Worm (Caenorhabditis elegans) whole organism, mixed stage, embryonic: Measurements from ENCODE around the gene F40G9.5.
A peak's percentile ranks its signal among the peaks of the same experiment; 100 is the strongest.

ENCODE experiments used
- M03D4.4 ChIP-seq: sonication (generic microtip); optimal IDR thresholded peaks from 2 replicates; lab custom pipeline; 2017; ENCODE audit warnings: mild to moderate bottlenecking, missing genetic modification characterization, missing compliant biosample characterization
- bed-3 ChIP-seq: fragments of 200-800 bp; sonication (Bioruptor generic); optimal IDR thresholded peaks from 3 replicates; lab custom pipeline; 2018; ENCODE audit warnings: mild to moderate bottlenecking, missing genetic modification characterization, moderate library complexity, missing compliant biosample characterization
- blmp-1 ChIP-seq: fragments of 150-350 bp; optimal IDR thresholded peaks from 2 replicates; lab custom pipeline; 2014; ENCODE audit warnings: missing biosample characterization, missing genetic modification characterization
- ceh-39 ChIP-seq: fragments of 150-350 bp; optimal IDR thresholded peaks from 2 replicates; lab custom pipeline; 2014; ENCODE audit warnings: missing biosample characterization, missing genetic modification characterization
- ceh-43 ChIP-seq: fragments of 200-800 bp; sonication (Bioruptor generic); optimal IDR thresholded peaks from 2 replicates; lab custom pipeline; 2018; ENCODE audit warnings: mild to moderate bottlenecking, missing genetic modification characterization, moderate library complexity, missing compliant biosample characterization
- ces-1 ChIP-seq: fragments of 150-350 bp; optimal IDR thresholded peaks from 2 replicates; lab custom pipeline; 2014; ENCODE audit warnings: missing biosample characterization, missing genetic modification reagents, missing genetic modification characterization
- cnd-1 ChIP-seq: fragments of 200-800 bp; sonication (Bioruptor generic); optimal IDR thresholded peaks from 2 replicates; lab custom pipeline; 2018; ENCODE audit warnings: mild to moderate bottlenecking, missing genetic modification characterization, missing compliant biosample characterization
- drap-1 ChIP-seq: fragments of 200-800 bp; sonication (Bioruptor generic); optimal IDR thresholded peaks from 3 replicates; lab custom pipeline; 2018; ENCODE audit warnings: mild to moderate bottlenecking, missing genetic modification characterization, missing compliant biosample characterization
- elt-1 ChIP-seq: sonication (generic microtip); optimal IDR thresholded peaks from 2 replicates; lab custom pipeline; 2017; ENCODE audit warnings: missing genetic modification characterization, mild to moderate bottlenecking, missing compliant biosample characterization, antibody characterized with exemption, moderate library complexity, borderline replicate concordance; ENCODE audit not compliant: insufficient read depth
- elt-3 ChIP-seq: fragments of 150-350 bp; optimal IDR thresholded peaks from 2 replicates; lab custom pipeline; 2014; ENCODE audit warnings: missing biosample characterization, missing genetic modification characterization
- ham-2 ChIP-seq: fragments of 200-800 bp; sonication (Bioruptor generic); optimal IDR thresholded peaks from 2 replicates; lab custom pipeline; 2018; ENCODE audit warnings: mild to moderate bottlenecking, missing genetic modification characterization, missing compliant biosample characterization
- hlh-1 ChIP-seq: fragments of 150-350 bp; optimal IDR thresholded peaks from 2 replicates; lab custom pipeline; 2014; ENCODE audit warnings: missing biosample characterization, missing genetic modification reagents, missing genetic modification characterization
- lin-13 ChIP-seq: fragments of 150-350 bp; optimal IDR thresholded peaks from 2 replicates; lab custom pipeline; 2014; ENCODE audit warnings: missing biosample characterization, missing genetic modification characterization
- lin-32 ChIP-seq: fragments of 200-800 bp; sonication (Bioruptor generic); optimal IDR thresholded peaks from 2 replicates; lab custom pipeline; 2018; ENCODE audit warnings: mild to moderate bottlenecking, missing genetic modification characterization, missing compliant biosample characterization
- lsy-2 ChIP-seq: fragments of 150-350 bp; optimal IDR thresholded peaks from 2 replicates; lab custom pipeline; 2014; ENCODE audit warnings: missing biosample characterization, missing genetic modification characterization
- mab-5 ChIP-seq: fragments of 150-350 bp; optimal IDR thresholded peaks from 2 replicates; lab custom pipeline; 2014; ENCODE audit warnings: missing biosample characterization, missing genetic modification characterization
- mep-1 ChIP-seq: fragments of 150-350 bp; optimal IDR thresholded peaks from 2 replicates; lab custom pipeline; 2017; ENCODE audit warnings: missing biosample characterization, missing genetic modification reagents, missing genetic modification characterization, inconsistent platforms
- mls-2 ChIP-seq: sonication (generic microtip); optimal IDR thresholded peaks from 2 replicates; lab custom pipeline; 2016; ENCODE audit warnings: mild to moderate bottlenecking, missing genetic modification characterization, moderate library complexity, missing compliant biosample characterization
- nhr-12 ChIP-seq: fragments of 150-350 bp; optimal IDR thresholded peaks from 2 replicates; lab custom pipeline; 2014; ENCODE audit warnings: missing biosample characterization, missing genetic modification characterization
- nhr-2 ChIP-seq: fragments of 150-350 bp; optimal IDR thresholded peaks from 2 replicates; lab custom pipeline; 2014; ENCODE audit warnings: missing biosample characterization, missing genetic modification characterization
- nhr-237 ChIP-seq: fragments of 150-350 bp; optimal IDR thresholded peaks from 2 replicates; lab custom pipeline; 2014; ENCODE audit warnings: missing biosample characterization, missing genetic modification characterization
- nhr-76 ChIP-seq: sonication (generic microtip); optimal IDR thresholded peaks from 2 replicates; lab custom pipeline; 2017; ENCODE audit warnings: missing biosample characterization, missing genetic modification characterization
- pha-4 ChIP-seq: fragments of 150-350 bp; optimal IDR thresholded peaks from 2 replicates; lab custom pipeline; 2018; ENCODE audit warnings: missing biosample characterization, missing genetic modification reagents, missing genetic modification characterization
- sem-2 ChIP-seq: fragments of 200-800 bp; sonication (Bioruptor generic); optimal IDR thresholded peaks from 2 replicates; lab custom pipeline; 2018; ENCODE audit warnings: mild to moderate bottlenecking, missing genetic modification characterization, missing compliant biosample characterization
- snpc-4 ChIP-seq: fragments of 150-350 bp; optimal IDR thresholded peaks from 2 replicates; lab custom pipeline; 2014; ENCODE audit warnings: missing biosample characterization, missing genetic modification characterization
- sptf-1 ChIP-seq: sonication (generic microtip); optimal IDR thresholded peaks from 2 replicates; lab custom pipeline; 2017; ENCODE audit warnings: mild to moderate bottlenecking, missing genetic modification characterization, moderate library complexity, missing compliant biosample characterization
- tbx-8 ChIP-seq: fragments of 200-800 bp; sonication (Bioruptor generic); optimal IDR thresholded peaks from 2 replicates; lab custom pipeline; 2018; ENCODE audit warnings: mild to moderate bottlenecking, missing genetic modification characterization, moderate library complexity, missing compliant biosample characterization
- unc-120 ChIP-seq: sonication (generic microtip); optimal IDR thresholded peaks from 2 replicates; lab custom pipeline; 2017; ENCODE audit warnings: missing genetic modification characterization, missing compliant biosample characterization; ENCODE audit not compliant: poor library complexity, severe bottlenecking
- unc-39 ChIP-seq: fragments of 150-350 bp; optimal IDR thresholded peaks from 2 replicates; lab custom pipeline; 2014; ENCODE audit warnings: missing biosample characterization, missing genetic modification characterization
- unc-62 ChIP-seq: fragments of 150-350 bp; optimal IDR thresholded peaks from 2 replicates; lab custom pipeline; 2014; ENCODE audit warnings: missing biosample characterization, missing genetic modification reagents, missing genetic modification characterization
- zip-8 ChIP-seq: fragments of 150-350 bp; optimal IDR thresholded peaks from 2 replicates; lab custom pipeline; 2014; ENCODE audit warnings: missing biosample characterization, missing genetic modification characterization

F40G9.5 gene

ce11 chrIII:178126-178525, 2.9 kb upstream of the F40G9.5 start:
- TF ChIP-seq tbx-8 (peak; percentile 23), ceh-39 (tag; lab: Kevin White, UChicago) (no peak)

- TF ChIP-seq sem-2 (GFP tag; lab: Kevin White, UChicago) = no peak
- TF ChIP-seq lsy-2 (tag; lab: Kevin White, UChicago) = no peak
- TF ChIP-seq cnd-1 (tag; lab: Kevin White, UChicago) = peak; percentile 60
- peak; percentile 32 for TF ChIP-seq nhr-2 (tag; lab: Kevin White, UChicago)
- peak; percentile 38 for TF ChIP-seq mls-2 (tag; lab: Kevin White, UChicago)
- TF ChIP-seq blmp-1 (tag; lab: Kevin White, UChicago) = no peak
- TF ChIP-seq ceh-43 = no peak
- TF ChIP-seq zip-8 (tag; lab: Kevin White, UChicago) = peak; percentile 67
- no peak for TF ChIP-seq ceh-39 (tag; lab: Kevin White, UChicago)
These were observed 1.9 kb upstream of the F40G9.5 start, which contains the start of gene F40G9.6 for ce11 chrIII:179123-179592. F40G9.6 (plus strand) TSS chrIII:179542.

- TF ChIP-seq ham-2 = no peak
- no peak for TF ChIP-seq pha-4
- TF ChIP-seq hlh-1 (tag; lab: Kevin White, UChicago) = no peak
- TF ChIP-seq bed-3 (GFP tag; lab: Kevin White, UChicago) = no peak
- TF ChIP-seq nhr-76 (tag; lab: Kevin White, UChicago) = no peak
- no peak for TF ChIP-seq unc-120 (tag; lab: Kevin White, UChicago)
- TF ChIP-seq elt-1 (tag; lab: Kevin White, UChicago) = no peak
- TF ChIP-seq lin-13 (tag; lab: Kevin White, UChicago) = no peak
- TF ChIP-seq nhr-2 (tag; lab: Kevin White, UChicago) = no peak
- no peak for TF ChIP-seq cnd-1 (tag; lab: Kevin White, UChicago)
- no peak for TF ChIP-seq lsy-2 (tag; lab: Kevin White, UChicago)
- no peak for TF ChIP-seq blmp-1 (tag; lab: Kevin White, UChicago)
- TF ChIP-seq unc-62 (GFP tag; lab: Kevin White, UChicago) = no peak
- TF ChIP-seq lin-32 = no peak
- TF ChIP-seq mep-1 (tag; lab: Kevin White, UChicago) = no peak
- no peak for TF ChIP-seq snpc-4 (tag; lab: Kevin White, UChicago)
- TF ChIP-seq tbx-8 = no peak
- TF ChIP-seq elt-3 (tag; lab: Kevin White, UChicago) = no peak
These were observed 1.0 kb downstream of the F40G9.5 start, which contains the start of gene F40G9.15 for ce11 chrIII:182080-182479. F40G9.15 (plus strand) TSS chrIII:182380.

ce11 chrIII:183072-183471, 2.0 kb downstream of the F40G9.5 start:
- TF ChIP-seq ceh-39 (tag; lab: Kevin White, UChicago) (no peak), drap-1 (no peak), zip-8 (tag; lab: Kevin White, UChicago) (no peak), lin-32 (no peak), sptf-1 (tag; lab: Kevin White, UChicago) (no peak), hlh-1 (tag; lab: Kevin White, UChicago) (no peak), unc-39 (tag; lab: Kevin White, UChicago) (no peak), elt-1 (tag; lab: Kevin White, UChicago) (no peak), ham-2 (no peak), M03D4.4 (tag; lab: Kevin White, UChicago) (no peak), lsy-2 (tag; lab: Kevin White, UChicago) (no peak), ces-1 (GFP tag; lab: Kevin White, UChicago) (no peak), mls-2 (tag; lab: Kevin White, UChicago) (no peak), pha-4 (no peak), nhr-237 (no peak), tbx-8 (no peak), unc-62 (GFP tag; lab: Kevin White, UChicago) (no peak), nhr-12 (tag; lab: Kevin White, UChicago) (no peak), unc-120 (tag; lab: Kevin White, UChicago) (no peak)

ce11 chrIII:184335-184734, 3.3 kb downstream of the F40G9.5 start:
- no peak for TF ChIP-seq nhr-237
- TF ChIP-seq mab-5 (tag; lab: Kevin White, UChicago) = no peak
- TF ChIP-seq nhr-2 (tag; lab: Kevin White, UChicago) = no peak
- no peak for TF ChIP-seq unc-120 (tag; lab: Kevin White, UChicago)
- no peak for TF ChIP-seq bed-3 (GFP tag; lab: Kevin White, UChicago)
- TF ChIP-seq zip-8 (tag; lab: Kevin White, UChicago) = peak; percentile 83
